Fruit fly (Drosophila melanogaster) Kc167 (cell line): ENCODE measurements around the gene NfI.

Source experiments
- h ChIP-seq: fragments of >200 bp; optimal IDR thresholded peaks from 3 replicates; lab custom pipeline; 2018; ENCODE audit warnings: missing external identifiers
- psq ChIP-seq: fragments of >200 bp; optimal IDR thresholded peaks from 2 replicates; lab custom pipeline; 2017; ENCODE audit warnings: missing external identifiers

DNA sequence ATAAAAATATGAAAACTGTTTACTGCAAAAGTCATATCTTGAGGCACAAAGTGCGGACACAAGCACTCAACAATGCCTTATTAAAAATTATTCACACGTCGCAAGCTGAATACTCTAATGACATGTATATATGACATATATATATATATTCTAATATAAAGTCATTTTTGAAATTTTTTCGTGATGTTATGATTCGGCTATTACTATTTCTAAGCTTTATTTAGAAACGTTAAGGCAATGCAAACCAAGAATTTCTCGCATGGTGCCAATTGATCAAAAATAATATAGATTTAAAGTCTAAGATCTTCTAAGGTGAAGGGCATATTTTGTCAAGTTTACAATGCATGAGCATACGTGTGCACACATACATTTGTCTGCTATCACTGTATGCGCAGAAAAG lies 42.6 kb upstream of the NfI start:
- TF ChIP-seq h: no peak
- no peak for TF ChIP-seq psq (lab: Kevin White, UChicago)
